Worm (Caenorhabditis elegans) whole organism, young adult: ENCODE data around the gene sulp-7.

Experiments used
- B0019.2 ChIP-seq: fragments of 200-800 bp; sonication (Bioruptor generic); conservative IDR thresholded peaks from 2 replicates; pipeline ENCODE4 v1.3.6; 2022; ENCODE audit warnings: missing genetic modification reagents, missing genetic modification characterization, missing compliant biosample characterization
- F22D6.2 ChIP-seq: sonication (generic microtip); optimal IDR thresholded peaks from 2 replicates; lab custom pipeline; 2016; ENCODE audit warnings: mild to moderate bottlenecking, missing genetic modification characterization, missing compliant biosample characterization
- F23B12.7 ChIP-seq: sonication (generic microtip); optimal IDR thresholded peaks from 2 replicates; lab custom pipeline; 2017; ENCODE audit warnings: missing genetic modification characterization, mild to moderate bottlenecking, missing compliant biosample characterization, antibody characterized with exemption, moderate library complexity; ENCODE audit not compliant: insufficient read depth
- F39B2.1 ChIP-seq: fragments of 200-800 bp; sonication (Bioruptor generic); IDR thresholded peaks from 2 replicates; pipeline ENCODE4 v1.3.6; 2022; ENCODE audit warnings: missing genetic modification reagents, missing genetic modification characterization, missing compliant biosample characterization
- F57C9.4 ChIP-seq: sonication (generic microtip); optimal IDR thresholded peaks from 2 replicates; lab custom pipeline; 2017; ENCODE audit warnings: mild to moderate bottlenecking, missing genetic modification characterization, missing compliant biosample characterization
- T07F8.4 ChIP-seq: sonication (generic microtip); optimal IDR thresholded peaks from 2 replicates; lab custom pipeline; 2016; ENCODE audit warnings: mild to moderate bottlenecking, missing genetic modification characterization, moderate library complexity, missing compliant biosample characterization
- T26A5.8 ChIP-seq: sonication (generic microtip); optimal IDR thresholded peaks from 2 replicates; lab custom pipeline; 2016; ENCODE audit warnings: missing genetic modification characterization, missing compliant biosample characterization
- Y67H2A.10 ChIP-seq: fragments of 200-800 bp; sonication (Bioruptor generic); conservative IDR thresholded peaks from 2 replicates; pipeline ENCODE4 v1.3.6; 2022; ENCODE audit warnings: missing genetic modification reagents, missing genetic modification characterization, missing compliant biosample characterization
- Y79H2A.3 ChIP-seq: fragments of 200-800 bp; sonication (Bioruptor generic); conservative IDR thresholded peaks from 2 replicates; pipeline ENCODE4 v1.3.6; 2022; ENCODE audit warnings: missing genetic modification reagents, missing genetic modification characterization, missing compliant biosample characterization
- Y95B8A.8 ChIP-seq: fragments of 200-800 bp; sonication (Bioruptor generic); IDR thresholded peaks from 2 replicates; pipeline ENCODE4 v1.3.6; 2022; ENCODE audit warnings: missing genetic modification reagents, missing genetic modification characterization, missing compliant biosample characterization
- ZK185.1 ChIP-seq: sonication (generic microtip); optimal IDR thresholded peaks from 2 replicates; lab custom pipeline; 2016; ENCODE audit warnings: mild to moderate bottlenecking, missing genetic modification characterization, missing compliant biosample characterization; ENCODE audit not compliant: poor library complexity, severe bottlenecking
- bed-1 ChIP-seq: fragments of 200-800 bp; sonication (Bioruptor generic); IDR thresholded peaks from 2 replicates; pipeline ENCODE4 v1.3.6; 2022; ENCODE audit warnings: missing genetic modification reagents, missing genetic modification characterization, missing compliant biosample characterization
- ceh-100 ChIP-seq: fragments of 200-800 bp; sonication (Bioruptor generic); IDR thresholded peaks from 2 replicates; pipeline ENCODE4 v1.3.6; 2022; ENCODE audit warnings: missing genetic modification reagents, missing genetic modification characterization, missing compliant biosample characterization
- ceh-40 ChIP-seq: fragments of 200-800 bp; sonication (Bioruptor generic); IDR thresholded peaks from 2 replicates; pipeline ENCODE4 v1.3.6; 2022; ENCODE audit warnings: missing genetic modification characterization, missing compliant biosample characterization
- ceh-58 ChIP-seq: fragments of 200-800 bp; sonication (Bioruptor generic); IDR thresholded peaks from 2 replicates; pipeline ENCODE4 v1.3.6; 2022; ENCODE audit warnings: missing genetic modification characterization, missing compliant biosample characterization
- ceh-79 ChIP-seq: sonication (generic microtip); optimal IDR thresholded peaks from 2 replicates; lab custom pipeline; 2017; ENCODE audit warnings: mild to moderate bottlenecking, missing genetic modification characterization, missing compliant biosample characterization
- chd-7 ChIP-seq: sonication (generic microtip); optimal IDR thresholded peaks from 2 replicates; lab custom pipeline; 2016; ENCODE audit warnings: mild to moderate bottlenecking, missing genetic modification characterization, moderate library complexity, missing compliant biosample characterization
- dox-1 ChIP-seq: fragments of 200-800 bp; sonication (Bioruptor generic); IDR thresholded peaks from 2 replicates; pipeline ENCODE4 v1.3.6; 2022; ENCODE audit warnings: missing genetic modification reagents, missing genetic modification characterization, missing compliant biosample characterization
- dpff-1 ChIP-seq: sonication (generic microtip); optimal IDR thresholded peaks from 2 replicates; lab custom pipeline; 2017; ENCODE audit warnings: mild to moderate bottlenecking, missing genetic modification characterization, missing compliant biosample characterization
- efl-1 ChIP-seq: fragments of 150-350 bp; optimal IDR thresholded peaks from 2 replicates; lab custom pipeline; 2014; ENCODE audit warnings: missing biosample characterization, missing genetic modification reagents, missing genetic modification characterization
- egl-18 ChIP-seq: fragments of 200-800 bp; sonication (Bioruptor generic); IDR thresholded peaks from 2 replicates; pipeline ENCODE4 v1.3.6; 2022; ENCODE audit warnings: missing genetic modification reagents, missing genetic modification characterization, missing compliant biosample characterization
- fkh-3 ChIP-seq: sonication (generic microtip); optimal IDR thresholded peaks from 2 replicates; lab custom pipeline; 2016; ENCODE audit warnings: mild to moderate bottlenecking, missing genetic modification characterization, missing compliant biosample characterization
- gei-17 ChIP-seq: fragments of 200-800 bp; sonication (Bioruptor generic); optimal IDR thresholded peaks from 2 replicates; lab custom pipeline; 2018; ENCODE audit warnings: mild to moderate bottlenecking, missing genetic modification characterization, missing compliant biosample characterization
- him-1 ChIP-seq: sonication (generic microtip); optimal IDR thresholded peaks from 2 replicates; lab custom pipeline; 2016; ENCODE audit warnings: missing genotype, missing genetic modification reagents, missing genetic modification characterization, missing compliant biosample characterization
- hrde-1 ChIP-seq: sonication (generic microtip); optimal IDR thresholded peaks from 2 replicates; lab custom pipeline; 2016; ENCODE audit warnings: missing genetic modification characterization, mild to moderate bottlenecking, missing compliant biosample characterization, moderate library complexity, missing genotype, missing genetic modification reagents, borderline replicate concordance
- hsf-1 ChIP-seq: fragments of 200-800 bp; sonication (Bioruptor generic); IDR thresholded peaks from 2 replicates; pipeline ENCODE4 v1.3.6; 2022; ENCODE audit warnings: missing genetic modification reagents, missing genetic modification characterization, missing compliant biosample characterization
- let-607 ChIP-seq, 2 experiments: fragments of 200-800 bp in 1 of 2; sonication (Bioruptor generic) in 1 of 2; sonication (generic microtip) in 1 of 2; optimal IDR thresholded peaks; 2 replicates each; lab custom pipeline; 2016 to 2018; ENCODE audit warnings: mild to moderate bottlenecking in 2 of 2, missing compliant biosample characterization in 2 of 2, missing genetic modification characterization in 2 of 2, moderate library complexity in 2 of 2, missing genotype in 1 of 2
- lin-40 ChIP-seq: sonication (generic microtip); optimal IDR thresholded peaks from 2 replicates; lab custom pipeline; 2016; ENCODE audit warnings: missing genetic modification characterization, mild to moderate bottlenecking, missing compliant biosample characterization, missing genotype, missing genetic modification reagents
- lsy-27 ChIP-seq: sonication (generic microtip); optimal IDR thresholded peaks from 2 replicates; lab custom pipeline; 2017; ENCODE audit warnings: missing genetic modification characterization, mild to moderate bottlenecking, missing compliant biosample characterization, antibody characterized with exemption, missing genotype, borderline replicate concordance; ENCODE audit not compliant: insufficient read depth
- madf-6 ChIP-seq: fragments of 200-800 bp; sonication (Bioruptor generic); IDR thresholded peaks from 2 replicates; pipeline ENCODE4 v1.3.6; 2022; ENCODE audit warnings: missing genetic modification reagents, missing genetic modification characterization, missing compliant biosample characterization
- mel-28 ChIP-seq: sonication (generic microtip); optimal IDR thresholded peaks from 2 replicates; lab custom pipeline; 2016; ENCODE audit warnings: borderline replicate concordance, mild to moderate bottlenecking, missing genetic modification characterization, missing compliant biosample characterization
- nfya-2 ChIP-seq: fragments of 200-800 bp; sonication (Bioruptor generic); IDR thresholded peaks from 2 replicates; pipeline ENCODE4 v1.3.6; 2022; ENCODE audit warnings: missing genetic modification reagents, missing genetic modification characterization, missing compliant biosample characterization
- nhr-120 ChIP-seq: fragments of 200-800 bp; sonication (Bioruptor generic); IDR thresholded peaks from 2 replicates; pipeline ENCODE4 v1.3.6; 2022; ENCODE audit warnings: missing genetic modification characterization, missing compliant biosample characterization
- nhr-90 ChIP-seq: sonication (generic microtip); optimal IDR thresholded peaks from 2 replicates; lab custom pipeline; 2016; ENCODE audit warnings: missing genotype, mild to moderate bottlenecking, missing genetic modification characterization, missing compliant biosample characterization
- pbrm-1 ChIP-seq: fragments of 200-800 bp; sonication (Bioruptor generic); IDR thresholded peaks from 2 replicates; pipeline ENCODE4 v1.3.6; 2022; ENCODE audit warnings: missing genetic modification reagents, missing genetic modification characterization, missing compliant biosample characterization
- pha-4 ChIP-seq: fragments of 150-350 bp; sonication (generic microtip); optimal IDR thresholded peaks from 2 replicates; lab custom pipeline; 2014; ENCODE audit warnings: missing biosample characterization, missing genetic modification reagents, missing genetic modification characterization
- rcor-1 ChIP-seq: fragments of 200-800 bp; sonication (Bioruptor generic); IDR thresholded peaks from 2 replicates; pipeline ENCODE4 v1.3.6; 2022; ENCODE audit warnings: missing genetic modification reagents, missing genetic modification characterization, missing compliant biosample characterization
- repo-1 ChIP-seq: sonication (generic microtip); optimal IDR thresholded peaks from 2 replicates; lab custom pipeline; 2017; ENCODE audit warnings: mild to moderate bottlenecking, missing genetic modification characterization, missing compliant biosample characterization
- rpc-1 ChIP-seq, 2 experiments: fragments of 150-350 bp in 1 of 2; sonication (generic microtip) in 1 of 2; optimal IDR thresholded peaks; 2 replicates each; lab custom pipeline; 2014 to 2018; ENCODE audit warnings: missing biosample characterization in 1 of 2, missing genetic modification characterization in 1 of 2, missing genetic modification reagents in 1 of 2, missing genotype in 1 of 2
- snpc-1.3 ChIP-seq: sonication (generic microtip); optimal IDR thresholded peaks from 2 replicates; lab custom pipeline; 2017; ENCODE audit warnings: missing genetic modification characterization, mild to moderate bottlenecking, missing compliant biosample characterization, antibody characterized with exemption, moderate library complexity, missing genotype, missing genetic modification reagents; ENCODE audit not compliant: insufficient read depth
- snpc-3.4 ChIP-seq: sonication (generic microtip); optimal IDR thresholded peaks from 2 replicates; lab custom pipeline; 2017; ENCODE audit warnings: missing genetic modification characterization, mild to moderate bottlenecking, missing compliant biosample characterization, antibody characterized with exemption, moderate library complexity, missing genotype, missing genetic modification reagents
- unc-130 ChIP-seq: sonication (generic microtip); optimal IDR thresholded peaks from 2 replicates; lab custom pipeline; 2016; ENCODE audit warnings: missing genetic modification reagents, missing genetic modification characterization, missing compliant biosample characterization
- xnd-1 ChIP-seq: sonication (generic microtip); optimal IDR thresholded peaks from 2 replicates; lab custom pipeline; 2016; ENCODE audit warnings: missing genotype, missing genetic modification reagents, missing genetic modification characterization, missing compliant biosample characterization
- ztf-18 ChIP-seq: sonication (generic microtip); optimal IDR thresholded peaks from 2 replicates; lab custom pipeline; 2016; ENCODE audit warnings: missing genotype, mild to moderate bottlenecking, missing genetic modification characterization, missing compliant biosample characterization
- ztf-25 ChIP-seq: fragments of 200-800 bp; sonication (Bioruptor generic); IDR thresholded peaks from 2 replicates; pipeline ENCODE4 v1.3.6; 2022; ENCODE audit warnings: missing genetic modification reagents, missing genetic modification characterization, missing compliant biosample characterization
- ztf-28 ChIP-seq: fragments of 200-800 bp; sonication (Bioruptor generic); IDR thresholded peaks from 2 replicates; pipeline ENCODE4 v1.3.6; 2022; ENCODE audit warnings: missing genetic modification reagents, missing genetic modification characterization, missing compliant biosample characterization
- ztf-3 ChIP-seq: fragments of 200-800 bp; sonication (Bioruptor generic); optimal IDR thresholded peaks from 2 replicates; lab custom pipeline; 2018; ENCODE audit warnings: mild to moderate bottlenecking, missing genetic modification characterization, missing compliant biosample characterization

Gene sulp-7

DNA sequence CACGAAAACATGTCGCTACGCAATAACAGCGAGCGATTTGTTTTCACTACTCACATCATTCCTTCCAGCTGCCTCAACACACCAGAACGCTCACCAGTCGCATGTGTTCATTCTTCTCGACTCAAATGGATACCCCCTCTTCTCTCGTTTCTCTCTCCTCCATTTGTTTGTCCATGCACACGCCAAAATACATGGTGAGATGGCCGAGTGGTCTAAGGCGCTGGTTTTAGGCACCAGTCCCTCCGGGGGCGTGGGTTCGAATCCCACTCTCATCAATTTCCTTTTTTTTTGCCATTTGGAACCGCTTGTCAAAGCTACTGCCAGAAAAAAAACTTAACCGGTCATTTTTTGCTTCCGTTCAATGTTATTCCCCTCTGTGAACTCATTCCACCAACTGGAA, 15.0 kb downstream of the sulp-7 start (continued):
- TF ChIP-seq nhr-120 (GFP tag; lab: Robert Waterston, UW): 0 out of 2 replicates have a peak, but pooled peaks have one; percentile 48
- TF ChIP-seq F57C9.4: peak; percentile 4
- 0 out of 2 replicates have a peak, but pooled peaks have one; percentile 75 for TF ChIP-seq ceh-58 (GFP tag; lab: Robert Waterston, UW)
- peak; percentile 92 for TF ChIP-seq dox-1 (GFP tag; lab: Robert Waterston, UW)
- peak; percentile 89 for TF ChIP-seq nhr-90 (tag; lab: Kevin White, UChicago)
- no peak for TF ChIP-seq unc-130 (GFP tag; lab: Kevin White, UChicago)
- peak; percentile 80 for TF ChIP-seq gei-17 (GFP tag; lab: Kevin White, UChicago)
- TF ChIP-seq T26A5.8 (tag; lab: Kevin White, UChicago): no peak
- peak; percentile 70 for TF ChIP-seq F22D6.2 (tag; lab: Kevin White, UChicago)
- TF ChIP-seq egl-18 (GFP tag; lab: Robert Waterston, UW): 0 out of 2 replicates have a peak, but pooled peaks have one; percentile 64
- no peak for TF ChIP-seq Y67H2A.10 (GFP tag; lab: Robert Waterston, UW)
- 0 out of 2 replicates have a peak, but pooled peaks have one; percentile 76 for TF ChIP-seq bed-1 (GFP tag; lab: Robert Waterston, UW)
- peak; percentile 77 for TF ChIP-seq T07F8.4 (tag; lab: Kevin White, UChicago)
- peak; percentile 73 for TF ChIP-seq ceh-100 (GFP tag; lab: Robert Waterston, UW)
- TF ChIP-seq efl-1 (GFP tag; lab: Kevin White, UChicago): no peak
- TF ChIP-seq lsy-27 (tag; lab: Kevin White, UChicago): no peak
- TF ChIP-seq chd-7 (tag; lab: Kevin White, UChicago): no peak
- peak; percentile 71 for TF ChIP-seq mel-28
- peak; percentile 89 for TF ChIP-seq repo-1 (tag; lab: Kevin White, UChicago)
- peak; percentile 95 for TF ChIP-seq pbrm-1 (GFP tag; lab: Robert Waterston, UW)
- peak; percentile 46 for TF ChIP-seq ceh-79 (tag; lab: Kevin White, UChicago)
- peak; percentile 92 for TF ChIP-seq rcor-1 (GFP tag; lab: Robert Waterston, UW)
- no peak for TF ChIP-seq ceh-40 (GFP tag; lab: Robert Waterston, UW)
- TF ChIP-seq ztf-28 (GFP tag; lab: Robert Waterston, UW): 0 out of 2 replicates have a peak, but pooled peaks have one; percentile 17
- peak; percentile 96 for TF ChIP-seq lin-40 (tag; lab: Kevin White, UChicago)
- TF ChIP-seq ztf-3 (GFP tag; lab: Kevin White, UChicago): peak; percentile 12
- peak; percentile 61 for TF ChIP-seq F23B12.7 (tag; lab: Kevin White, UChicago)
- TF ChIP-seq ztf-25 (GFP tag; lab: Robert Waterston, UW): peak; percentile 88; the same call in 1 of the 2 replicates
- no peak for TF ChIP-seq hsf-1 (GFP tag; lab: Robert Waterston, UW)
- TF ChIP-seq xnd-1 (tag; lab: Kevin White, UChicago): no peak
- peak; percentile 69 for TF ChIP-seq hrde-1 (tag; lab: Kevin White, UChicago)
- peak; percentile 56 to 64 for TF ChIP-seq let-607 (tag; optimal IDR thresholded peaks at IDR 0.05; lab: Kevin White, UChicago)
- TF ChIP-seq ZK185.1: peak; percentile 92
- no peak for TF ChIP-seq fkh-3 (tag; lab: Kevin White, UChicago)
- no peak for TF ChIP-seq B0019.2 (GFP tag; lab: Robert Waterston, UW)
- peak; percentile 36 for TF ChIP-seq ztf-18
- TF ChIP-seq pha-4 (tag; lab: Kevin White, UChicago): no peak
- TF ChIP-seq nfya-2 (GFP tag; lab: Robert Waterston, UW): no peak
- peak; percentile 70; the same call in 1 of the 2 replicates for TF ChIP-seq F39B2.1 (GFP tag; lab: Robert Waterston, UW)
- no peak for TF ChIP-seq Y79H2A.3
- peak; percentile 84 for TF ChIP-seq rpc-1 (optimal IDR thresholded peaks at IDR 0.05; lab: Kevin White, UChicago)
- TF ChIP-seq rpc-1 (tag; optimal IDR thresholded peaks at IDR 0.05; lab: Kevin White, UChicago): peak; percentile 84
- TF ChIP-seq snpc-3.4: peak; percentile 26
- no peak for TF ChIP-seq dpff-1 (tag; lab: Kevin White, UChicago)
- peak; percentile 94 for TF ChIP-seq him-1 (tag; lab: Kevin White, UChicago)
- TF ChIP-seq madf-6 (GFP tag; lab: Robert Waterston, UW): no peak
- TF ChIP-seq Y95B8A.8 (GFP tag; lab: Robert Waterston, UW): no peak
- TF ChIP-seq snpc-1.3 (tag; lab: Kevin White, UChicago): peak; percentile 21
